Fruit fly (Drosophila melanogaster) whole organism, wandering third instar larva: ENCODE data around the gene CG4174.

Experiments
- CG32264 ChIP-seq: fragments of 200-800 bp; sonication (Bioruptor generic); optimal IDR thresholded peaks from 2 replicates; lab custom pipeline; 2016; ENCODE audit warnings: missing biosample characterization, missing genetic modification characterization
- CG9705 ChIP-seq: fragments of 200-800 bp; sonication (Bioruptor generic); optimal IDR thresholded peaks from 2 replicates; lab custom pipeline; 2018; ENCODE audit warnings: missing biosample characterization, mild to moderate bottlenecking, missing genetic modification characterization
- CrebA ChIP-seq: fragments of 200-800 bp; sonication (Bioruptor generic); optimal IDR thresholded peaks from 2 replicates; lab custom pipeline; 2016; ENCODE audit warnings: missing biosample characterization, mild to moderate bottlenecking, missing genetic modification characterization, borderline replicate concordance
- Dfd ChIP-seq: fragments of >200 bp; optimal IDR thresholded peaks from 2 replicates; lab custom pipeline; 2017; ENCODE audit warnings: missing biosample characterization, missing genetic modification characterization
- Dif ChIP-seq: fragments of 200-275, 200-300 bp; sonication (Bioruptor generic); optimal IDR thresholded peaks from 2 replicates; lab custom pipeline; 2018; ENCODE audit warnings: missing biosample characterization, missing genetic modification characterization; ENCODE audit not compliant: partially characterized antibody
- HLH106 ChIP-seq: fragments of 200-800 bp; optimal IDR thresholded peaks from 3 replicates; lab custom pipeline; 2019; ENCODE audit warnings: missing biosample characterization, mild to moderate bottlenecking, missing genetic modification characterization, moderate library complexity
- Hnf4 ChIP-seq: fragments of 200-800 bp; sonication (Bioruptor generic); optimal IDR thresholded peaks from 2 replicates; lab custom pipeline; 2016; ENCODE audit warnings: missing biosample characterization, mild to moderate bottlenecking, missing genetic modification characterization
- Hr78 ChIP-seq: fragments of >200 bp; optimal IDR thresholded peaks from 2 replicates; lab custom pipeline; 2017; ENCODE audit warnings: missing biosample characterization, missing genetic modification characterization
- Hr83 ChIP-seq: fragments of 200-300 bp; sonication (Bioruptor generic); optimal IDR thresholded peaks from 2 replicates; lab custom pipeline; 2016; ENCODE audit warnings: missing biosample characterization, mild to moderate bottlenecking, missing genetic modification characterization, moderate library complexity; ENCODE audit not compliant: poor library complexity, severe bottlenecking
- Jra ChIP-seq: sonication (Bioruptor generic); optimal IDR thresholded peaks from 2 replicates; lab custom pipeline; 2016; ENCODE audit warnings: missing biosample characterization, missing genetic modification characterization
- Mio ChIP-seq: sonication (Bioruptor generic); optimal IDR thresholded peaks from 2 replicates; lab custom pipeline; 2016; ENCODE audit warnings: missing biosample characterization, missing genetic modification characterization
- Myc ChIP-seq: fragments of >200 bp; optimal IDR thresholded peaks from 2 replicates; lab custom pipeline; 2017
- N ChIP-seq: fragments of >200 bp; optimal IDR thresholded peaks from 2 replicates; lab custom pipeline; 2018; ENCODE audit warnings: missing biosample characterization, missing external identifiers, missing genetic modification characterization
- Rel ChIP-seq, 2 experiments: fragments of 200-800 bp; sonication (Bioruptor generic) in 1 of 2; optimal IDR thresholded peaks; 2 replicates in 1 of 2; 3 replicates in 1 of 2; lab custom pipeline; 2016 to 2019; ENCODE audit warnings: mild to moderate bottlenecking in 2 of 2, missing biosample characterization in 2 of 2, missing genetic modification characterization in 2 of 2, moderate library complexity in 1 of 2
- Sp1 ChIP-seq: fragments of 200-800 bp; sonication (Bioruptor generic); optimal IDR thresholded peaks from 3 replicates; lab custom pipeline; 2019; ENCODE audit warnings: missing biosample characterization, mild to moderate bottlenecking, missing genetic modification characterization, moderate library complexity
- Vsx2 ChIP-seq: fragments of 200-300, 225-300 bp; sonication (Bioruptor generic); optimal IDR thresholded peaks from 2 replicates; lab custom pipeline; 2018; ENCODE audit warnings: missing biosample characterization, missing genetic modification characterization; ENCODE audit not compliant: partially characterized antibody
- brk ChIP-seq: fragments of 200-800 bp; sonication (Bioruptor generic); optimal IDR thresholded peaks from 2 replicates; lab custom pipeline; 2016; ENCODE audit warnings: missing biosample characterization, mild to moderate bottlenecking, missing genetic modification characterization
- dl ChIP-seq, 2 experiments: fragments of 175-275, 200-275 bp in 1 of 2; fragments of 200-275 bp in 1 of 2; sonication (Bioruptor generic); optimal IDR thresholded peaks; lab custom pipeline; 2018; ENCODE audit warnings: mild to moderate bottlenecking in 2 of 2, missing biosample characterization in 2 of 2, missing genetic modification characterization in 2 of 2, moderate library complexity in 2 of 2; ENCODE audit not compliant: partially characterized antibody in 2 of 2, insufficient read depth in 1 of 2
- dmrt93B ChIP-seq: fragments of 200-800 bp; sonication (Bioruptor generic); optimal IDR thresholded peaks from 2 replicates; lab custom pipeline; 2018; ENCODE audit warnings: missing biosample characterization, mild to moderate bottlenecking, missing genetic modification characterization
- dsf ChIP-seq: sonication (Bioruptor generic); optimal IDR thresholded peaks from 2 replicates; lab custom pipeline; 2016; ENCODE audit warnings: missing biosample characterization, missing genetic modification characterization, borderline replicate concordance
- fru ChIP-seq: fragments of 200-800 bp; sonication (Bioruptor generic); optimal IDR thresholded peaks from 3 replicates; lab custom pipeline; 2016; ENCODE audit warnings: missing biosample characterization, mild to moderate bottlenecking, missing genetic modification characterization
- h ChIP-seq: fragments of 200-800 bp; sonication (Bioruptor generic); optimal IDR thresholded peaks from 3 replicates; lab custom pipeline; 2016; ENCODE audit warnings: missing biosample characterization, mild to moderate bottlenecking, missing genetic modification characterization
- jim ChIP-seq: fragments of 175-275, 200-325 bp; sonication (Bioruptor generic); optimal IDR thresholded peaks from 2 replicates; lab custom pipeline; 2016; ENCODE audit warnings: missing biosample characterization, mild to moderate bottlenecking, missing genetic modification characterization
- psq ChIP-seq: fragments of 200-800 bp; sonication (Bioruptor generic); optimal IDR thresholded peaks from 3 replicates; lab custom pipeline; 2017; ENCODE audit warnings: missing biosample characterization, mild to moderate bottlenecking, missing genetic modification characterization, moderate library complexity
- rgr ChIP-seq: fragments of 200-800 bp; sonication (Bioruptor generic); optimal IDR thresholded peaks from 3 replicates; lab custom pipeline; 2016; ENCODE audit warnings: missing biosample characterization, mild to moderate bottlenecking, missing genetic modification characterization
- sage ChIP-seq: fragments of 200-800 bp; sonication (Bioruptor generic); optimal IDR thresholded peaks from 2 replicates; lab custom pipeline; 2016; ENCODE audit warnings: missing biosample characterization, mild to moderate bottlenecking, missing genetic modification characterization
- tai ChIP-seq: sonication (Bioruptor generic); optimal IDR thresholded peaks from 2 replicates; lab custom pipeline; 2016; ENCODE audit warnings: missing biosample characterization, missing genetic modification characterization
- woc ChIP-seq: sonication (Bioruptor generic); optimal IDR thresholded peaks from 2 replicates; lab custom pipeline; 2016; ENCODE audit warnings: missing biosample characterization, mild to moderate bottlenecking, missing genetic modification characterization

Gene CG4174

DNA sequence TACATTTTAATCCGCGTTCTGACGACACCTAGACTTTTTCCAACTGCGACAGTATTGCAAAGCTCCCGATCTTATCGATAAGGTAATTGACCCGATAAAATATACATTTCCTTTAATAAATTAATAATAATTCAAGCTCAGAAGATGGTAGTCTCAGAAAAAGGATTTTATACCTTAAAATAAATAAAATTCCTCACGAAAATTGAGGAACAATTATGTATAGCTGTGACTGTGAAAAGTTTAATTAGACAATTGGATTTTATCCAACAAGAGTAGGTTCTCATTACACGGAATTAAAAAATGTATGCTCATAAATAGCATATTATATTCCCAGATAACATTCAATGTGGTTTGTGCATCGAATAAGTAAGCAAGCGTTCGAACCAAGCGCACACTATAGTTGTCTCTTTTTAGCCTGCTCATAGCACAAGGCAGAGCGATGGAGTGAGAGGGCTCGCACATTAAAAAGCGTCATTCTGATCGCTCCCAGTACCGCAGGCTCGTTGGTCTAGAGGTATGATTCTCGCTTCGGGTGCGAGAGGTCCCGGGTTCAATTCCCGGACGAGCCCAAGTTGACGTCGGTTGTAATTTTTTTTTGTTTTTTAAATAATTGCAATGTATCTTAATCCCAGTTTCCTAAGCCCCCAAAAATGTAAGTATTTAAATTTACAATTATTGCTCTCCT lies at the start of gene CG4174, which contains the start of gene CG13380:
Gene CG4174, minus strand, starts transcription at position 51 of the 685 bp plus-strand sequence.
Gene CG13380, minus strand, starts transcription at position 51 of the 685 bp plus-strand sequence.
- TF ChIP-seq Hnf4 (GFP tag; lab: Kevin White, UChicago) (peak; percentile 17), dsf (no peak), rgr (GFP tag; lab: Kevin White, UChicago) (no peak), Hr83 (peak; percentile 8), h (GFP tag; lab: Kevin White, UChicago) (no peak), dmrt93B (GFP tag; lab: Kevin White, UChicago) (no peak), woc (GFP tag; lab: Kevin White, UChicago) (no peak)

DNA sequence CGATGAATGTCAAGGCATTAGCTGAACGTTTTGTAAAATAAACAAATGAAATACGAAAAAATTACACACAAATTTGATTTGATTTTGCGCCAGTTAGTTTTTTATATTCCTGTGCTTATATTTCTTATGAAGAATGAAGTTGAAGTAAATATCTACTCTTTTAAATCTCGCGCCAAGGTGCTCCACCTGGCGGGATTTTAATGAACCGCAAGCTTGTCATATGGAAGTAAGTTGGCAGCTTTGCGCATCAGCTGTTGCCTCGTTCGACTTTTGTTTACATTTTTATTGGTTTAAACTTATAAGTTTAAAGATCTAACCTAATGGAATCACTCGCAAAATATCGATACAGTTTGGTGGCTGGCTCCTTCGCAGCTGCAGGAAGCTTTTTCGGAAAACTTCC lies 49.4 kb upstream of the CG4174 start, which contains the start of gene CG42495:
Gene CG42495, plus strand, starts transcription at position 247 of the 400 bp plus-strand sequence.
- TF ChIP-seq Rel (GFP tag; optimal IDR thresholded peaks at IDR 0.05; lab: Kevin White, UChicago): no peak
- peak; percentile 5 for TF ChIP-seq Rel (tag; optimal IDR thresholded peaks at IDR 0.05; lab: Kevin White, UChicago)
- TF ChIP-seq CrebA (GFP tag; lab: Kevin White, UChicago): no peak
- no peak for TF ChIP-seq CG9705 (GFP tag; lab: Kevin White, UChicago)
- no peak for TF ChIP-seq CG32264
- peak; percentile 100 for TF ChIP-seq fru (GFP tag; lab: Kevin White, UChicago)
- peak; percentile 71 for TF ChIP-seq Myc (lab: Kevin White, UChicago)
- TF ChIP-seq Dif (GFP tag; lab: Kevin White, UChicago): no peak
- TF ChIP-seq brk: no peak
- no peak for TF ChIP-seq Hr78 (GFP tag; lab: Kevin White, UChicago)
- TF ChIP-seq Vsx2 (GFP tag; lab: Kevin White, UChicago): no peak
- no peak for TF ChIP-seq sage (GFP tag; lab: Kevin White, UChicago)
- TF ChIP-seq h (GFP tag; lab: Kevin White, UChicago): no peak
- peak; percentile 21 for TF ChIP-seq Hr83

DNA sequence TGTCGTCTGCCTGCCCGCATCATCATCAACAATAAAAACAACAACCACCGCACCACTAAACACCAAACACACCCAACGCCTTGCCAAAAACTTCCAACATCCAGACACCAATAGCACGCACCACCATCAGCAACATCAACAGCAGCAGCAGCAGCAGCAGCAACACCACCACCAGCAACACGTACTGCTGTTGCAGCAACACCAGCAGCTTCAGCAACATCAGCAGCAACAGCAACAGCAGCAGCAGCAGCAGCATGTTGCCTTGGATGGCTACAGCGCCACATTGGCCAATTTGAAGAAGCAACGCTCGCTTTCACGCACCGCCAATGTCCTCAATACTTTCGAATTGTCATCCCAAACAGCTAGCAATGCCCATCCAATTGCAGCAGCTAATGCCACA lies 47.9 kb upstream of the CG4174 start:
- TF ChIP-seq Myc (lab: Kevin White, UChicago): no peak
- no peak for TF ChIP-seq CG9705 (GFP tag; lab: Kevin White, UChicago)
- peak; percentile 92 for TF ChIP-seq Dfd (GFP tag; lab: Kevin White, UChicago)
- no peak for TF ChIP-seq Hr78 (GFP tag; lab: Kevin White, UChicago)
- no peak for TF ChIP-seq Vsx2 (GFP tag; lab: Kevin White, UChicago)
- TF ChIP-seq Jra (GFP tag; lab: Kevin White, UChicago): no peak

DNA sequence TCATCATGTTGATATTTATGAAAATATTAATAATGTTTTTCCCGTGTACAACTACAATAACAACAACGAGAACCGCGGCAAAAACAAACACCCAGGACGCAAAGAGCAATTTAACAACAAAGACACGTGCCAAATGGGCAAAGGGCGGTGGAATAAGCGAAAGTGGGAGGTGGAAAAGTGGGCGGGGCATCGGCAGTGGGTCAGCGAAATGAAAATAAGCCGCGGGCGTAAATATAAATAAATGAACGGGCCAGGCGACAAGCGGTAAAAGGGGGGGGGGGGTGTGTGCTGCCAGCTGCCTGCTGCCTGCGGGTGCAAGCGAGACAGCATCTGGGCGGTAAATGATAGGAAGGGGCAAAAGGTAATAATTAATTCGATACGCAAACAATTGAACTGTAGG lies 36.0 kb upstream of the CG4174 start:
- TF ChIP-seq HLH106: no peak
- TF ChIP-seq Jra (GFP tag; lab: Kevin White, UChicago): no peak
- no peak for TF ChIP-seq brk
- TF ChIP-seq fru (GFP tag; lab: Kevin White, UChicago): no peak
- no peak for TF ChIP-seq jim (GFP tag; lab: Kevin White, UChicago)
- TF ChIP-seq Hr78 (GFP tag; lab: Kevin White, UChicago): no peak
- no peak for TF ChIP-seq psq (GFP tag; lab: Kevin White, UChicago)
- TF ChIP-seq tai: no peak
- no peak for TF ChIP-seq Sp1 (GFP tag; lab: Kevin White, UChicago)
- TF ChIP-seq CrebA (GFP tag; lab: Kevin White, UChicago): no peak
- TF ChIP-seq h (GFP tag; lab: Kevin White, UChicago): no peak
- no peak for TF ChIP-seq Dfd (GFP tag; lab: Kevin White, UChicago)

DNA sequence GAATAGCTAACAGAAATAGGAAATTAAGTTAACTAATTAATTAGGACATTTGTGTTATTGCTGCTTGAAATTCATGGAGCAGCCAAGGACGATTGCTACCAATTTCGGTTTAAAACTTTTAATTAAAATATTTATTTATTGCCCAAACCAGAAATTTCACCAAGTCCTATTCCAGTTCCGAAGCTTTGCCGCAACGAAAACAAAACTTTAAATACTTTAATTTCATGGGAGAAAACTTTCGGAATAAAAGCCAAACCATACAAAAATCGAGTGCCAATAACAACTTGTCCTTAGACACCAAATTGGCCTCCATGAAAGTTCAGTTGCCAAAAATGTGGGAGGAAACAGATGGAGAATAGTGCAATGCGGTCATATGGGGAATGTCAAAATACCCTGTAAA lies 25.5 kb upstream of the CG4174 start:
- no peak for TF ChIP-seq dl (GFP tag; optimal IDR thresholded peaks at IDR 0.05; lab: Kevin White, UChicago; ENCODE audit: insufficient read depth in 1 of 2, partially characterized antibody in 2 of 2)
- no peak for TF ChIP-seq rgr (GFP tag; lab: Kevin White, UChicago)
- TF ChIP-seq HLH106: no peak
- TF ChIP-seq Mio: no peak
- no peak for TF ChIP-seq Vsx2 (GFP tag; lab: Kevin White, UChicago)
- no peak for TF ChIP-seq CG9705 (GFP tag; lab: Kevin White, UChicago)
- no peak for TF ChIP-seq fru (GFP tag; lab: Kevin White, UChicago)
- no peak for TF ChIP-seq Jra (GFP tag; lab: Kevin White, UChicago)
- no peak for TF ChIP-seq Myc (lab: Kevin White, UChicago)
- TF ChIP-seq Dfd (GFP tag; lab: Kevin White, UChicago): no peak
- no peak for TF ChIP-seq Sp1 (GFP tag; lab: Kevin White, UChicago)
- TF ChIP-seq N (GFP tag; lab: Kevin White, UChicago): no peak
